Fruit fly (Drosophila melanogaster) whole organism, embryonic: ENCODE measurements around the gene CG7914.
A peak's percentile ranks its signal among the peaks of the same experiment; 100 is the strongest.

ENCODE experiments used
- ATbp ChIP-seq: fragments of 200-800 bp; sonication (Bioruptor generic); optimal IDR thresholded peaks from 2 replicates; lab custom pipeline; 2017; ENCODE audit warnings: missing biosample characterization, mild to moderate bottlenecking, missing genetic modification characterization, missing genetic modification reagents
- BEAF-32 ChIP-seq: fragments of 200-800 bp; sonication (Bioruptor generic); optimal IDR thresholded peaks from 3 replicates; lab custom pipeline; 2017; ENCODE audit warnings: missing biosample characterization, missing genetic modification characterization, mild to moderate bottlenecking, moderate library complexity, missing genetic modification reagents
- BtbVII ChIP-seq: fragments of 200-800 bp; sonication (Bioruptor generic); optimal IDR thresholded peaks from 3 replicates; lab custom pipeline; 2017; ENCODE audit warnings: missing biosample characterization, mild to moderate bottlenecking, missing genetic modification characterization
- CG11456 ChIP-seq: fragments of 200-800 bp; sonication (Bioruptor generic); IDR thresholded peaks from 3 replicates; pipeline ENCODE4 v1.3.6; 2022; ENCODE audit warnings: missing biosample characterization, missing genetic modification characterization
- CG11504 ChIP-seq: fragments of 200-800 bp; sonication (Bioruptor generic); optimal IDR thresholded peaks from 3 replicates; lab custom pipeline; 2019; ENCODE audit warnings: missing biosample characterization, mild to moderate bottlenecking, missing genetic modification characterization, moderate library complexity
- CG12155 ChIP-seq: fragments of 200-800 bp; sonication (Bioruptor generic); optimal IDR thresholded peaks from 3 replicates; lab custom pipeline; 2016; ENCODE audit warnings: missing biosample characterization, missing genetic modification characterization
- CG13424 ChIP-seq: fragments of 200-800 bp; sonication (Bioruptor generic); optimal IDR thresholded peaks from 2 replicates; lab custom pipeline; 2019; ENCODE audit warnings: missing biosample characterization, mild to moderate bottlenecking, missing genetic modification characterization, moderate library complexity
- CG15696 ChIP-seq: fragments of 200-800 bp; sonication (Bioruptor generic); optimal IDR thresholded peaks from 2 replicates; lab custom pipeline; 2019; ENCODE audit warnings: missing biosample characterization, mild to moderate bottlenecking, missing genetic modification characterization, moderate library complexity
- CG16779 ChIP-seq: fragments of 200-800 bp; sonication (Bioruptor generic); IDR thresholded peaks from 2 replicates; pipeline ENCODE4 v1.3.6; 2022; ENCODE audit warnings: missing biosample characterization, missing genetic modification characterization
- CG18011 ChIP-seq: fragments of 200-800 bp; sonication (Bioruptor generic); optimal IDR thresholded peaks from 2 replicates; lab custom pipeline; 2017; ENCODE audit warnings: missing biosample characterization, missing genetic modification characterization, mild to moderate bottlenecking, moderate library complexity, missing genotype
- CG2120 ChIP-seq: fragments of 200-800 bp; sonication (Bioruptor generic); optimal IDR thresholded peaks from 3 replicates; lab custom pipeline; 2016; ENCODE audit warnings: missing biosample characterization, missing genetic modification characterization
- CG31365 ChIP-seq: fragments of 200-800 bp; sonication (Bioruptor generic); optimal IDR thresholded peaks from 2 replicates; lab custom pipeline; 2018; ENCODE audit warnings: missing biosample characterization, mild to moderate bottlenecking, missing genetic modification characterization
- CG31441 ChIP-seq: fragments of 200-800 bp; sonication (Bioruptor generic); IDR thresholded peaks from 2 replicates; pipeline ENCODE4 v1.3.6; 2022; ENCODE audit warnings: missing biosample characterization, missing genetic modification characterization
- CG32532 ChIP-seq: fragments of 200-800 bp; sonication (Bioruptor generic); IDR thresholded peaks from 2 replicates; pipeline ENCODE4 v1.3.6; 2022; ENCODE audit warnings: missing biosample characterization, missing genetic modification characterization
- CG3847 ChIP-seq: fragments of 200-800 bp; sonication (Bioruptor generic); IDR thresholded peaks from 2 replicates; pipeline ENCODE4 v1.3.6; 2022; ENCODE audit warnings: missing biosample characterization, missing genetic modification characterization
- CG4328 ChIP-seq: fragments of 200-800 bp; sonication (Bioruptor generic); optimal IDR thresholded peaks from 3 replicates; lab custom pipeline; 2017; ENCODE audit warnings: missing biosample characterization, missing genetic modification reagents, missing genetic modification characterization
- CG6254 ChIP-seq: fragments of 200-800 bp; sonication (Bioruptor generic); optimal IDR thresholded peaks from 3 replicates; lab custom pipeline; 2017; ENCODE audit warnings: mild to moderate bottlenecking, missing biosample characterization, missing genetic modification reagents, missing genetic modification characterization
- CG6689 ChIP-seq: fragments of 200-800 bp; sonication (Bioruptor generic); IDR thresholded peaks from 2 replicates; pipeline ENCODE4 v1.3.6; 2022; ENCODE audit warnings: missing biosample characterization, missing genetic modification characterization
- CG8290 ChIP-seq, 3 experiments: fragments of 200-800 bp; sonication (Bioruptor generic); optimal IDR thresholded peaks; 2 replicates each; lab custom pipeline; 2016 to 2019; ENCODE audit warnings: missing biosample characterization in 3 of 3, missing genetic modification characterization in 3 of 3, mild to moderate bottlenecking in 2 of 3, moderate library complexity in 1 of 3
- CG9932 ChIP-seq: fragments of 200-800 bp; sonication (Bioruptor generic); IDR thresholded peaks from 2 replicates; pipeline ENCODE4 v1.3.6; 2022; ENCODE audit warnings: missing biosample characterization, missing genetic modification characterization
- Chrac-16 ChIP-seq: fragments of 200-800 bp; sonication (Bioruptor generic); optimal IDR thresholded peaks from 3 replicates; lab custom pipeline; 2016; ENCODE audit warnings: missing biosample characterization, missing genetic modification characterization
- Dfd ChIP-seq, 2 experiments: fragments of >200 bp; optimal IDR thresholded peaks; 2 replicates each; lab custom pipeline; 2017; ENCODE audit warnings: missing biosample characterization in 2 of 2, missing genetic modification characterization in 2 of 2
- Dp ChIP-seq: fragments of 200-800 bp; sonication (Bioruptor generic); optimal IDR thresholded peaks from 2 replicates; lab custom pipeline; 2018; ENCODE audit warnings: missing biosample characterization, mild to moderate bottlenecking, missing genetic modification characterization, moderate library complexity
- Ets97D ChIP-seq: fragments of 200-800 bp; sonication (Bioruptor generic); optimal IDR thresholded peaks from 3 replicates; lab custom pipeline; 2016; ENCODE audit warnings: missing biosample characterization, missing genetic modification characterization
- Fer3 ChIP-seq: fragments of 200-800 bp; sonication (Bioruptor generic); optimal IDR thresholded peaks from 2 replicates; lab custom pipeline; 2018; ENCODE audit warnings: missing biosample characterization, mild to moderate bottlenecking, missing genetic modification characterization, moderate library complexity
- H15 ChIP-seq: fragments of 200-800 bp; sonication (Bioruptor generic); IDR thresholded peaks from 3 replicates; pipeline ENCODE4 v1.3.6; 2022; ENCODE audit warnings: missing biosample characterization, missing genetic modification characterization
- MESR4 ChIP-seq: fragments of 200-800 bp; sonication (Bioruptor generic); optimal IDR thresholded peaks from 2 replicates; lab custom pipeline; 2018; ENCODE audit warnings: missing biosample characterization, mild to moderate bottlenecking, missing genetic modification characterization, moderate library complexity
- Opbp ChIP-seq: fragments of 200-800 bp; sonication (Bioruptor generic); IDR thresholded peaks from 3 replicates; pipeline ENCODE4 v1.3.6; 2022; ENCODE audit warnings: missing biosample characterization, missing genetic modification characterization; ENCODE audit not compliant: partially characterized antibody
- Scr ChIP-seq: fragments of 200-800 bp; sonication (Bioruptor generic); IDR thresholded peaks from 2 replicates; pipeline ENCODE4 v1.3.6; 2022; ENCODE audit warnings: missing biosample characterization, missing genetic modification characterization; ENCODE audit not compliant: partially characterized antibody
- amos ChIP-seq: fragments of 200-800 bp; sonication (Bioruptor generic); IDR thresholded peaks from 2 replicates; pipeline ENCODE4 v1.3.6; 2022; ENCODE audit warnings: missing biosample characterization, missing genetic modification characterization; ENCODE audit not compliant: partially characterized antibody
- ap ChIP-seq: fragments of 200-800 bp; sonication (Bioruptor generic); IDR thresholded peaks from 2 replicates; pipeline ENCODE4 v1.3.6; 2022; ENCODE audit warnings: missing biosample characterization, missing genetic modification characterization
- ara ChIP-seq: fragments of 200-800 bp; sonication (Bioruptor generic); IDR thresholded peaks from 2 replicates; pipeline ENCODE4 v1.3.6; 2022; ENCODE audit warnings: missing biosample characterization, missing genetic modification characterization
- bsh ChIP-seq, 2 experiments: fragments of 200-800 bp; sonication (Bioruptor generic); optimal IDR thresholded peaks; 2 replicates each; lab custom pipeline; 2017 to 2018; ENCODE audit warnings: mild to moderate bottlenecking in 2 of 2, missing biosample characterization in 2 of 2, missing genetic modification characterization in 2 of 2, moderate library complexity in 1 of 2
- cato ChIP-seq: fragments of 200-800 bp; sonication (Bioruptor generic); optimal IDR thresholded peaks from 2 replicates; lab custom pipeline; 2016; ENCODE audit warnings: missing biosample characterization, missing genetic modification characterization, borderline replicate concordance
- chn ChIP-seq: fragments of 200-800 bp; sonication (Bioruptor generic); optimal IDR thresholded peaks from 2 replicates; lab custom pipeline; 2016; ENCODE audit warnings: missing biosample characterization, missing genetic modification characterization
- corto ChIP-seq: fragments of 200-800 bp; sonication (Bioruptor generic); optimal IDR thresholded peaks from 2 replicates; lab custom pipeline; 2016; ENCODE audit warnings: missing biosample characterization, mild to moderate bottlenecking, missing genetic modification characterization, moderate library complexity
- crp ChIP-seq, 2 experiments: fragments of 200-800 bp; sonication (Bioruptor generic); optimal IDR thresholded peaks; 2 replicates in 1 of 2; 3 replicates in 1 of 2; lab custom pipeline; 2017; ENCODE audit warnings: missing biosample characterization in 2 of 2, missing genetic modification characterization in 2 of 2, mild to moderate bottlenecking in 1 of 2, moderate library complexity in 1 of 2
- eve ChIP-seq, 2 experiments: fragments of >200 bp; optimal IDR thresholded peaks; 2 replicates each; lab custom pipeline; 2017; ENCODE audit warnings: missing biosample characterization in 2 of 2, missing genetic modification characterization in 2 of 2
- fu2 ChIP-seq: fragments of 200-800 bp; sonication (Bioruptor generic); optimal IDR thresholded peaks from 2 replicates; lab custom pipeline; 2016; ENCODE audit warnings: missing biosample characterization, missing genetic modification characterization
- her ChIP-seq: fragments of 200-800 bp; sonication (Bioruptor generic); optimal IDR thresholded peaks from 2 replicates; lab custom pipeline; 2016; ENCODE audit warnings: missing biosample characterization, missing genetic modification characterization
- hkb ChIP-seq, 2 experiments: fragments of 200-800 bp in 1 of 2; fragments of >200 bp in 1 of 2; sonication (Bioruptor generic) in 1 of 2; IDR thresholded peaks in 1 of 2; optimal IDR thresholded peaks in 1 of 2; 2 replicates each; pipeline versions ENCODE4 v1.3.6 to Lab custom; 2017 to 2022; ENCODE audit warnings: missing biosample characterization in 1 of 2, missing genetic modification characterization in 1 of 2
- nmo ChIP-seq: fragments of 200-800 bp; sonication (Bioruptor generic); optimal IDR thresholded peaks from 2 replicates; lab custom pipeline; 2018; ENCODE audit warnings: missing biosample characterization, mild to moderate bottlenecking, missing genetic modification characterization, moderate library complexity
- peb ChIP-seq: fragments of 200-800 bp; sonication (Bioruptor generic); IDR thresholded peaks from 2 replicates; pipeline ENCODE4 v1.3.6; 2022; ENCODE audit warnings: missing biosample characterization, missing genetic modification characterization
- phol ChIP-seq: fragments of 200-800 bp; sonication (Bioruptor generic); optimal IDR thresholded peaks from 3 replicates; lab custom pipeline; 2018; ENCODE audit warnings: missing biosample characterization, mild to moderate bottlenecking, missing genetic modification characterization, moderate library complexity
- ro ChIP-seq: fragments of 200-800 bp; sonication (Bioruptor generic); IDR thresholded peaks from 2 replicates; pipeline ENCODE4 v1.3.6; 2022; ENCODE audit warnings: missing biosample characterization, missing genetic modification characterization
- sim ChIP-seq: fragments of 200-800 bp; sonication (Bioruptor generic); IDR thresholded peaks from 2 replicates; pipeline ENCODE4 v1.3.6; 2022; ENCODE audit warnings: missing biosample characterization, missing genetic modification characterization
- sr ChIP-seq: fragments of 200-800 bp; sonication (Bioruptor generic); IDR thresholded peaks from 3 replicates; pipeline ENCODE4 v1.3.6; 2022; ENCODE audit warnings: missing biosample characterization, missing genetic modification characterization
- ssp ChIP-seq: fragments of 200-800 bp; sonication (Bioruptor generic); IDR thresholded peaks from 2 replicates; pipeline ENCODE4 v1.3.6; 2022; ENCODE audit warnings: missing biosample characterization, missing genetic modification characterization
- trh ChIP-seq: fragments of 200-800 bp; sonication (Bioruptor generic); optimal IDR thresholded peaks from 2 replicates; lab custom pipeline; 2016; ENCODE audit warnings: missing biosample characterization, missing genetic modification characterization
- twi ChIP-seq: fragments of 200-800 bp; optimal IDR thresholded peaks from 2 replicates; lab custom pipeline; 2019; ENCODE audit warnings: missing biosample characterization, mild to moderate bottlenecking, missing genetic modification characterization, moderate library complexity

The CG7914 gene

DNA sequence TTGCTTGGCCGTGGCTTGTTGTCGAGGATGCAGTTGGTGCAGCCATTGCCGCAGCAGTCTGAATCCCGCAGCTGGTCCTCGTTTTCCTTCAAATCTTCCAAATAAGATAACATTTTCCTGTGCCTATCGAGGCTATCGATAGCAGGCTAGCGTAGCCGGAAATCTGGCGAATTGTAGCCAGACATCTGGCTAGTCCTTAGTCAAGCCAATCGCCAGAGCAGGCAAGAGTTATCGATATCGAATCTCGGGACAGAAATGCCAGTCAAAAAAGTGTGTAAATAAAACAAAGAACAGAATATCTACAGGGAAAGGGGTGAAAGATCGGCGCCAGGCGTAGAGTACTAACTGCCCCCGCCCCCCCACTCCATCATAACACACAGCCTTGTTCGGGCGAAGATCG is at the start of gene CG7914, which contains the start of gene CG14194 (continued):
- TF ChIP-seq bsh (GFP tag; optimal IDR thresholded peaks at IDR 0.05; lab: Kevin White, UChicago), result no peak
- TF ChIP-seq CG13424 (tag; lab: Kevin White, UChicago), result no peak
- TF ChIP-seq fu2 (GFP tag; lab: Kevin White, UChicago), result no peak
- TF ChIP-seq CG3847 (GFP tag; lab: Robert Waterston, UW), result no peak
- TF ChIP-seq CG8290 (GFP tag; optimal IDR thresholded peaks at IDR 0.05; lab: Kevin White, UChicago), result no peak
- no peak for TF ChIP-seq CG8290 (tag; optimal IDR thresholded peaks at IDR 0.05; lab: Kevin White, UChicago)
- TF ChIP-seq CG31365, result no peak
- no peak for TF ChIP-seq sr (GFP tag; lab: Robert Waterston, UW)
- TF ChIP-seq her (GFP tag; lab: Kevin White, UChicago), result no peak
- TF ChIP-seq ro (GFP tag; lab: Robert Waterston, UW), result no peak
- TF ChIP-seq ATbp, result no peak
- no peak for TF ChIP-seq Chrac-16 (GFP tag; lab: Kevin White, UChicago)
- no peak for TF ChIP-seq eve (GFP tag; optimal IDR thresholded peaks at IDR 0.05; lab: Kevin White, UChicago)
- peak; percentile 87 for TF ChIP-seq Opbp (GFP tag; lab: Robert Waterston, UW)
- peak; percentile 8 for TF ChIP-seq nmo (GFP tag; lab: Kevin White, UChicago)
- TF ChIP-seq CG31441 (GFP tag; lab: Robert Waterston, UW), result no peak
- no peak for TF ChIP-seq ssp (GFP tag; lab: Robert Waterston, UW)
- no peak for TF ChIP-seq cato (GFP tag; lab: Kevin White, UChicago)
- TF ChIP-seq H15, result no peak
- TF ChIP-seq Ets97D (GFP tag; lab: Kevin White, UChicago), result peak; percentile 27
- TF ChIP-seq hkb (optimal IDR thresholded peaks at IDR 0.05; lab: Kevin White, UChicago), result no peak
- no peak for TF ChIP-seq hkb (GFP tag; IDR thresholded peaks at IDR 0.05; lab: Robert Waterston, UW)
- TF ChIP-seq corto (GFP tag; lab: Kevin White, UChicago), result no peak
- TF ChIP-seq CG16779, result no peak
- no peak for TF ChIP-seq CG6689
- peak in 1 of 2 experiments; percentile 51 for TF ChIP-seq crp (GFP tag; optimal IDR thresholded peaks at IDR 0.05; lab: Kevin White, UChicago)
- no peak for TF ChIP-seq twi (tag; lab: Kevin White, UChicago)
- peak; percentile 46 for TF ChIP-seq CG18011 (GFP tag; lab: Kevin White, UChicago)
- TF ChIP-seq Fer3 (tag; lab: Kevin White, UChicago), result no peak
- TF ChIP-seq CG4328 (GFP tag; lab: Kevin White, UChicago), result no peak
- no peak for TF ChIP-seq chn (GFP tag; lab: Kevin White, UChicago)
- no peak for TF ChIP-seq CG15696
- TF ChIP-seq CG2120 (GFP tag; lab: Kevin White, UChicago), result no peak
- TF ChIP-seq BEAF-32, result peak; percentile 62
- peak; percentile 15; the same call in 1 of the 2 replicates for TF ChIP-seq CG9932
- TF ChIP-seq MESR4 (GFP tag; lab: Kevin White, UChicago), result peak; percentile 74
- no peak for TF ChIP-seq Dfd (GFP tag; optimal IDR thresholded peaks at IDR 0.05; lab: Kevin White, UChicago)
- no peak for TF ChIP-seq BtbVII (GFP tag; lab: Kevin White, UChicago)
- TF ChIP-seq ap (GFP tag; lab: Robert Waterston, UW), result no peak
- TF ChIP-seq CG12155, result no peak
- TF ChIP-seq sim (GFP tag; lab: Robert Waterston, UW), result no peak
- no peak for TF ChIP-seq ara
- TF ChIP-seq CG11504 (tag; lab: Kevin White, UChicago), result no peak
- no peak for TF ChIP-seq peb (GFP tag; lab: Robert Waterston, UW)
- TF ChIP-seq Dp (GFP tag; lab: Kevin White, UChicago), result peak; percentile 47
- TF ChIP-seq trh, result no peak
- peak; percentile 75 for TF ChIP-seq Scr (GFP tag; lab: Robert Waterston, UW)
- peak; percentile 22 for TF ChIP-seq phol (tag; lab: Kevin White, UChicago)
- TF ChIP-seq CG32532 (GFP tag; lab: Robert Waterston, UW), result no peak
- TF ChIP-seq CG11456, result no peak
- no peak for TF ChIP-seq CG6254 (GFP tag; lab: Kevin White, UChicago)
- peak; percentile 77 for TF ChIP-seq amos (GFP tag; lab: Robert Waterston, UW)
